Worm (Caenorhabditis elegans): ENCODE results near the gene nlp-60.

- TF ChIP-seq attf-5 (GFP tag; optimal IDR thresholded peaks at IDR 0.05) (no peak), ztf-25 (GFP tag; IDR thresholded peaks at IDR 0.05) (no peak), ceh-27 (GFP tag; optimal IDR thresholded peaks at IDR 0.05) (no peak), F39B2.1 (GFP tag; IDR thresholded peaks at IDR 0.05) (no peak), athp-1 (tag; optimal IDR thresholded peaks at IDR 0.05) (no peak), K12H6.12 (tag; optimal IDR thresholded peaks at IDR 0.05) (no peak), C17E4.6 (GFP tag; IDR thresholded peaks at IDR 0.05) (no peak), ZK185.1 (tag; optimal IDR thresholded peaks at IDR 0.05; ENCODE audit: poor library complexity, severe bottlenecking) (no peak)
Measured at ce11 chrIV:8638761-8639160, 40.4 kb downstream of the nlp-60 start, which contains the start of gene F42A9.9.
